Worm (Caenorhabditis elegans): ENCODE measurements around the gene unc-112.

- TF ChIP-seq pha-4 (GFP tag; IDR thresholded peaks at IDR 0.05) (no peak), pha-4 (tag; optimal IDR thresholded peaks at IDR 0.05) (no peak), cey-2 (tag; optimal IDR thresholded peaks at IDR 0.05; ENCODE audit: borderline replicate concordance, insufficient read depth) (no peak), aly-2 (tag; optimal IDR thresholded peaks at IDR 0.05) (no peak), fkh-10 (GFP tag; optimal IDR thresholded peaks at IDR 0.05) (no peak), D1046.2 (GFP tag; IDR thresholded peaks at IDR 0.05) (no peak), mes-2 (tag; optimal IDR thresholded peaks at IDR 0.05; ENCODE audit: poor library complexity, severe bottlenecking) (peak; percentile 61), mep-1 (tag; optimal IDR thresholded peaks at IDR 0.05) (peak; percentile 10), T20F7.1 (GFP tag; optimal IDR thresholded peaks at IDR 0.05) (no peak), nhr-42 (GFP tag; IDR thresholded peaks at IDR 0.05) (no peak), aha-1 (tag) (no peak)
Observed at ce11 chrV:14645817-14646789, 50.4 kb downstream of the unc-112 start, which contains the start of the genes rfc-1 and pmp-3.

Data from whole organism, L4 larva.